Worm (Caenorhabditis elegans): ENCODE results near the gene B0410.3.
A peak's percentile ranks its signal among the peaks of the same experiment; 100 is the strongest.
"Not testable (repeated sequence)": the region's sequence is repeated elsewhere in the genome, so short reads cannot be mapped to it uniquely, and the experiment has no call there.

The B0410.3 gene

ce11 chrX:2906062-2906732, 14.9 kb upstream of the B0410.3 start:
- TF ChIP-seq elt-2 (tag; optimal IDR thresholded peaks at IDR 0.05) = peak; percentile 78
- TF ChIP-seq pqm-1 (tag; optimal IDR thresholded peaks at IDR 0.05) = peak; percentile 72
- TF ChIP-seq ama-1 (optimal IDR thresholded peaks at IDR 0.05) = peak; percentile 12
- no peak for TF ChIP-seq skn-1 (tag; optimal IDR thresholded peaks at IDR 0.05)

ce11 chrX:2903715-2904419, 12.6 kb upstream of the B0410.3 start:
- TF ChIP-seq elt-3 (tag; optimal IDR thresholded peaks at IDR 0.05) = no peak
- TF ChIP-seq nhr-76 (tag; optimal IDR thresholded peaks at IDR 0.05) = no peak
- peak; percentile 35 for TF ChIP-seq pqm-1 (tag; optimal IDR thresholded peaks at IDR 0.05)
- no peak for TF ChIP-seq ceh-82 (tag; optimal IDR thresholded peaks at IDR 0.05)
- no peak for TF ChIP-seq ama-1 (optimal IDR thresholded peaks at IDR 0.05)
- peak; percentile 10 for TF ChIP-seq nhr-23 (tag; optimal IDR thresholded peaks at IDR 0.05)
- peak; percentile 20 for TF ChIP-seq mml-1 (tag; optimal IDR thresholded peaks at IDR 0.05)
- peak; percentile 27 for TF ChIP-seq pha-4 (tag; optimal IDR thresholded peaks at IDR 0.05)
- peak; percentile 83 for TF ChIP-seq unc-62 (GFP tag; optimal IDR thresholded peaks at IDR 0.05)
- peak; percentile 72 for TF ChIP-seq nhr-25 (tag; optimal IDR thresholded peaks at IDR 0.05)
- TF ChIP-seq ztf-4 (tag; optimal IDR thresholded peaks at IDR 0.05) = no peak
- TF ChIP-seq ZK546.5 (tag; optimal IDR thresholded peaks at IDR 0.05) = no peak
- peak; percentile 48 for TF ChIP-seq elt-2 (tag; optimal IDR thresholded peaks at IDR 0.05)
- no peak for TF ChIP-seq aly-2 (tag; optimal IDR thresholded peaks at IDR 0.05)

DNA sequence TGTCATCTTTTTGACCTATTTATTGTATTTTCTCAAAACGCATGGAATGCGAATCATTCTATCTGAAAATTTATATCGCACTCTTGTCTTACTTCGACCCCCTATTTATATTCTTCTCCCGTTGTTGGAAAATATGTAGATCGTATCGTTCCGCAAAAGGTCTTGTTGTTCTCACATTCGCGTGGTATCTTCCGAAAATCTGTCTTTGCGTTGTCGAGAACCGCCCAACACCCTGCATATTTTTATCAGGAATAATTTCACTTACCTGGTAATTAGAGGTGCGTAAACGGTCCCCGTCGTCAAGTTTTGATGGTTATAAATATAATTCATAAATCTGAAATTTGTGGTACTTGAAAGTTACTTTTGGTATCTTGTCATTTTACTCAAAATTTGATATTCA, 11.6 kb upstream of the B0410.3 start:
- TF ChIP-seq nhr-12 (tag; optimal IDR thresholded peaks at IDR 0.05) (no peak), elt-1 (tag; optimal IDR thresholded peaks at IDR 0.05) (peak; percentile 47)

DNA sequence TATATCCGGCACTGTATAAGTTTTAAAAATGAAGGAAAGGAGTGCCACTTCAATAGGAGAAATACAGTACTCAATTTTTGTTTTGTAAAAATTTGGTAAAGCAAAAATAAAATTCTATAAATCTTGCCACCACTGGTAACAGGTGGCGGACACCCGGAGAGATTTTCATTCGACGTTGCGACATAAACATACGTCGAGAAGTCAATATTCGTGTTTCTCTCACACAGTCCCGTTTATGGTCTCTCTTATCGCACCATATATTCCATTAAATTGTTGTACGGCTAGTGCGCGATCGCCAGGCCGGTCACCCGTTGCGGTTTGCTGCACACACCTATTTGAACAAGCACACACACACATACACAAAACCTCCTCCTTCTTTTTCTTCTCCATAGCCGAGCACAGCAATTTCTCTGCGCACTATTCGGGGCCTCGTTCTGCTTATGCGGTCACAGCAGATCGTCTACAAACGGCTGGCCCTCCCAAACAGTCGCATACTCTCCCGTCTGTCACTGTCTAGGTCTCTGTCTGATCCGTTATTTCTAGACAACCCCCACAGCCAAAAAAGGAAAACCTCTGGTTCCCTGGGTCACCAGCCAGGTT, 9.7 kb upstream of the B0410.3 start:
- TF ChIP-seq pha-4 (tag; optimal IDR thresholded peaks at IDR 0.05) (peak; percentile 35), hmg-11 (tag; optimal IDR thresholded peaks at IDR 0.05) (peak; percentile 32), nhr-28 (tag; optimal IDR thresholded peaks at IDR 0.05) (no peak)

DNA sequence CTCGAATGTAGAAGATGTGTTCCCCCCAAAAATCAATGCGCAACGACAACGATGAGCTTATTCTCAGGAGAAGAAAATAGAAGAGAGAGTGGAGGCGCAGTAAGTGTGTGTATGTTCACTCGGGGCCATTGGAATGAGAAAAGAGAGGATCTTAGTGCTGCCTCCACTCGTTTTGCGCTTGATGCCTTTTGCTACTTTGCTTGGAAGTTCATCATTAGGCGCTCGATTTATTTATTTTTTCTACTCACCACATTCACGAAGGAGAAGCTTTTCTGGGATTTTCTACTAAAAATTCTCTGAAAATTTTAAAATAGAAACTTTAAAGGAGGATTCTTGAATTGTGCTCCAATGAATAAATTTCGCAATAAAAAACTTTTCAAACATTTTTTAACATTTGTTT, 7.0 kb upstream of the B0410.3 start, which contains the start of gene F52B10.3:
TSS of gene F52B10.3 (minus strand) at position 101 of the 400 bp plus-strand sequence.
- peak; percentile 33 for TF ChIP-seq hmg-11 (tag; optimal IDR thresholded peaks at IDR 0.05)
- no peak for TF ChIP-seq ceh-28 (tag; optimal IDR thresholded peaks at IDR 0.05)

DNA sequence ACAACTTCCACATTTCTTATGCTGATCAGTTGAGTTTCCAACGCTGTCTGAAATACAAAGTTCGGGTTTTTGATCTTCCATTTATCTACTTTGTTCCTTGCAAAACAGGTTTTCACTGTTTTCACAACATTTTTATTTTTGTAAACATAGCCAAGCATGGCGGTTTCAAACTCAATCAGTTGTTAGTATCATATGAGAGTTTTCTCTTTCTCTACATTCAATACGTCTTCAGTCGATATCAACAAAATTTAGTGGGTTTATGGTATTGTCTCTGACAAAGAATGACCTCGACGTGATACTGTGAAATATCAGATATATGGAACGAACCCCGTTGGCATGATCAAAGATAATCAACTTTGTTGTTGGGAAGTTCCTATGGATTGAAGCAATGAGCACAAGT, 4.4 kb upstream of the B0410.3 start:
- peak; percentile 15 for TF ChIP-seq nhr-25 (tag; optimal IDR thresholded peaks at IDR 0.05)
- TF ChIP-seq mdl-1 (tag; optimal IDR thresholded peaks at IDR 0.05) = no peak

- not testable (repeated sequence) for TF ChIP-seq nhr-23, elt-2, egl-5 (tag; optimal IDR thresholded peaks at IDR 0.05)
Observed at ce11 chrX:2894273-2894672, 3.0 kb upstream of the B0410.3 start, which contains the start of gene B0410.1. B0410.1 (plus strand) TSS chrX:2894573.

DNA sequence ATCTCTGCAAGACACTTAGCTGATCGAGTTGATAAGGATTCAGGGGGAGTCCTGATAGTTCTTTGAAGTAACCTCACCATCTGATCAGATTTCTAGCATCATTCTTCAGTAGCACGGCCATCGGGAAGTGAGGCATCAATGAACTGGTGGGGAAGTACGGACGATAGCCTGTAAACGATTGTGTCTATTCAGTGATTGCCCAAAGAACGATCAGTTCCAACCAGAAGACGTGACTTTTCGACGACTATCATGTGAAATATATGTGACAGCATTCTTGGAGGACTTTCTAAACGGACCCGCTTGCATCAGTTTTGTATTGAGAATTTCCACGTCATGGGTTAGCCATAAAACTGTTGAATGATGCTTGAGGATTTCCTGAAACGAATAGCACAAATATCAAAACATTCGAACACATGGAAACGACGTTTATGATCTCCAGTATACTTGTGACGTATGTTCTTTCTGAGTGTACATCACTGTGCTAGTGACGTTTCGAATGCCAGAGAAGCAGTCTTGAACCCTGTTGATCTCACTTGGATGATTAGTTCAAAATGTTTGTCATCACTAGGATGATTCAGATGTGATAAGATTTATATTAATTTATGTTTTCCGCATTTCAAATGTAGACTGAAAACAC, 1.9 kb upstream of the B0410.3 start:
- TF ChIP-seq egl-27 (tag; optimal IDR thresholded peaks at IDR 0.05) (no peak), nhr-11 (tag; optimal IDR thresholded peaks at IDR 0.05) (no peak), nhr-43 (tag; optimal IDR thresholded peaks at IDR 0.05; ENCODE audit: poor library complexity, severe bottlenecking) (peak; percentile 70), ceh-9 (tag; optimal IDR thresholded peaks at IDR 0.05) (no peak), ZK546.5 (tag; optimal IDR thresholded peaks at IDR 0.05) (no peak), tbx-2 (tag; optimal IDR thresholded peaks at IDR 0.05) (peak; percentile 38), pqm-1 (tag; optimal IDR thresholded peaks at IDR 0.05) (no peak), nhr-25 (tag; optimal IDR thresholded peaks at IDR 0.05) (no peak), nhr-23 (tag; optimal IDR thresholded peaks at IDR 0.05) (peak; percentile 81)
